Worm (Caenorhabditis elegans): ENCODE results near the gene acdh-2.

Gene acdh-2

ce11 chrII:5512473-5513097 lies 34.7 kb downstream of the acdh-2 start (continued):
- TF ChIP-seq nhr-111 (GFP tag; optimal IDR thresholded peaks at IDR 0.05) (no peak), fos-1 (tag; optimal IDR thresholded peaks at IDR 0.05) (no peak), ztf-11 (tag; optimal IDR thresholded peaks at IDR 0.05) (no peak), ceh-62 (tag; optimal IDR thresholded peaks at IDR 0.05) (no peak), zfp-3 (GFP tag; conservative IDR thresholded peaks at IDR 0.05) (no peak), set-16 (GFP tag; IDR thresholded peaks at IDR 0.05) (no peak), lim-7 (GFP tag; IDR thresholded peaks at IDR 0.05) (no peak), lin-13 (GFP tag; optimal IDR thresholded peaks at IDR 0.05) (no peak), mes-2 (tag; optimal IDR thresholded peaks at IDR 0.05; ENCODE audit: poor library complexity, severe bottlenecking) (no peak), duxl-1 (tag; optimal IDR thresholded peaks at IDR 0.05; ENCODE audit: poor library complexity) (no peak), spr-1 (tag; optimal IDR thresholded peaks at IDR 0.05) (no peak), snpc-1.2 (GFP tag; IDR thresholded peaks at IDR 0.05) (no peak), fkh-10 (GFP tag; optimal IDR thresholded peaks at IDR 0.05) (no peak), ceh-44 (GFP tag; IDR thresholded peaks at IDR 0.05) (no peak), ces-1 (GFP tag; optimal IDR thresholded peaks at IDR 0.05) (no peak), ztf-7 (tag; optimal IDR thresholded peaks at IDR 0.05) (no peak), lin-29 (GFP tag; IDR thresholded peaks at IDR 0.05) (no peak), nhr-237 (tag; optimal IDR thresholded peaks at IDR 0.05) (no peak), mdl-1 (tag; optimal IDR thresholded peaks at IDR 0.05) (no peak), egl-43 (GFP tag; IDR thresholded peaks at IDR 0.05) (no peak), vab-7 (GFP tag; IDR thresholded peaks at IDR 0.05) (no peak), nhr-41 (GFP tag; IDR thresholded peaks at IDR 0.05) (no peak), zip-11 (GFP tag; IDR thresholded peaks at IDR 0.05) (no peak), zag-1 (tag; optimal IDR thresholded peaks at IDR 0.05) (no peak), jun-1 (tag; optimal IDR thresholded peaks at IDR 0.05) (no peak), sdz-12 (GFP tag; optimal IDR thresholded peaks at IDR 0.05) (no peak), arid-1 (GFP tag; conservative IDR thresholded peaks at IDR 0.05) (no peak), pqm-1 (tag; optimal IDR thresholded peaks at IDR 0.05) (peak; percentile 86)

ce11 chrII:5511417-5512353 lies 35.6 kb downstream of the acdh-2 start:
- TF ChIP-seq pqm-1 (tag; optimal IDR thresholded peaks at IDR 0.05) (no peak), mdl-1 (tag; optimal IDR thresholded peaks at IDR 0.05) (no peak), R02D3.7 (tag; optimal IDR thresholded peaks at IDR 0.05) (no peak), nhr-11 (tag; optimal IDR thresholded peaks at IDR 0.05) (no peak), rbr-2 (tag; optimal IDR thresholded peaks at IDR 0.05) (peak; percentile 2), unc-62 (GFP tag; optimal IDR thresholded peaks at IDR 0.05 in 1 of 2) (peak in 1 of 2 experiments; percentile 53), unc-62 (tag; optimal IDR thresholded peaks at IDR 0.05) (no peak), lsy-2 (tag; optimal IDR thresholded peaks at IDR 0.05) (peak in 1 of 2 experiments; percentile 13), aha-1 (tag) (peak; percentile 46), zag-1 (tag; optimal IDR thresholded peaks at IDR 0.05) (no peak), egl-27 (tag; optimal IDR thresholded peaks at IDR 0.05) (no peak), fos-1 (tag; optimal IDR thresholded peaks at IDR 0.05) (no peak), ZK337.2 (GFP tag; IDR thresholded peaks at IDR 0.05) (0 out of 2 replicates have a peak, but pooled peaks have one; percentile 49), lin-29 (GFP tag; IDR thresholded peaks at IDR 0.05) (no peak), dmd-9 (GFP tag; IDR thresholded peaks at IDR 0.05) (no peak), tag-97 (GFP tag; IDR thresholded peaks at IDR 0.05) (no peak), saeg-2 (GFP tag; IDR thresholded peaks at IDR 0.05) (no peak), duxl-1 (tag; optimal IDR thresholded peaks at IDR 0.05; ENCODE audit: poor library complexity) (peak; percentile 17), hif-1 (tag; optimal IDR thresholded peaks at IDR 0.05) (peak in 1 of 2 experiments; percentile 28), arid-1 (GFP tag; conservative IDR thresholded peaks at IDR 0.05) (no peak), tra-1 (GFP tag; IDR thresholded peaks at IDR 0.05) (no peak), unc-130 (GFP tag; optimal IDR thresholded peaks at IDR 0.05) (peak; percentile 72), nhr-102 (tag; optimal IDR thresholded peaks at IDR 0.05) (no peak), dve-1 (tag; optimal IDR thresholded peaks at IDR 0.05; ENCODE audit: insufficient read depth) (no peak), hlh-11 (tag; optimal IDR thresholded peaks at IDR 0.05) (no peak), lim-7 (GFP tag; IDR thresholded peaks at IDR 0.05) (no peak), lin-13 (GFP tag; optimal IDR thresholded peaks at IDR 0.05) (no peak), unc-39 (tag; optimal IDR thresholded peaks at IDR 0.05) (no peak)
